Worm (Caenorhabditis elegans) whole organism, mixed stage, embryonic: Measurements from ENCODE around the gene nstp-10.

Experiments used
- ceh-43 ChIP-seq: fragments of 200-800 bp; sonication (Bioruptor generic); optimal IDR thresholded peaks from 2 replicates; lab custom pipeline; 2018; ENCODE audit warnings: mild to moderate bottlenecking, missing genetic modification characterization, moderate library complexity, missing compliant biosample characterization
- ces-1 ChIP-seq: fragments of 150-350 bp; optimal IDR thresholded peaks from 2 replicates; lab custom pipeline; 2014; ENCODE audit warnings: missing biosample characterization, missing genetic modification reagents, missing genetic modification characterization
- lin-32 ChIP-seq: fragments of 200-800 bp; sonication (Bioruptor generic); optimal IDR thresholded peaks from 2 replicates; lab custom pipeline; 2018; ENCODE audit warnings: mild to moderate bottlenecking, missing genetic modification characterization, missing compliant biosample characterization
- lsy-2 ChIP-seq: fragments of 150-350 bp; optimal IDR thresholded peaks from 2 replicates; lab custom pipeline; 2014; ENCODE audit warnings: missing biosample characterization, missing genetic modification characterization
- nhr-237 ChIP-seq: fragments of 150-350 bp; optimal IDR thresholded peaks from 2 replicates; lab custom pipeline; 2014; ENCODE audit warnings: missing biosample characterization, missing genetic modification characterization
- nhr-28 ChIP-seq: fragments of 150-350 bp; optimal IDR thresholded peaks from 2 replicates; lab custom pipeline; 2014; ENCODE audit warnings: missing biosample characterization, missing genetic modification characterization
- nhr-76 ChIP-seq: sonication (generic microtip); optimal IDR thresholded peaks from 2 replicates; lab custom pipeline; 2017; ENCODE audit warnings: missing biosample characterization, missing genetic modification characterization
- snpc-4 ChIP-seq: fragments of 150-350 bp; optimal IDR thresholded peaks from 2 replicates; lab custom pipeline; 2014; ENCODE audit warnings: missing biosample characterization, missing genetic modification characterization
- unc-62 ChIP-seq: fragments of 150-350 bp; optimal IDR thresholded peaks from 2 replicates; lab custom pipeline; 2014; ENCODE audit warnings: missing biosample characterization, missing genetic modification reagents, missing genetic modification characterization
- zip-8 ChIP-seq: fragments of 150-350 bp; optimal IDR thresholded peaks from 2 replicates; lab custom pipeline; 2014; ENCODE audit warnings: missing biosample characterization, missing genetic modification characterization
- ztf-11 ChIP-seq: fragments of 150-350 bp; optimal IDR thresholded peaks from 2 replicates; lab custom pipeline; 2014; ENCODE audit warnings: missing biosample characterization, missing genetic modification characterization

DNA sequence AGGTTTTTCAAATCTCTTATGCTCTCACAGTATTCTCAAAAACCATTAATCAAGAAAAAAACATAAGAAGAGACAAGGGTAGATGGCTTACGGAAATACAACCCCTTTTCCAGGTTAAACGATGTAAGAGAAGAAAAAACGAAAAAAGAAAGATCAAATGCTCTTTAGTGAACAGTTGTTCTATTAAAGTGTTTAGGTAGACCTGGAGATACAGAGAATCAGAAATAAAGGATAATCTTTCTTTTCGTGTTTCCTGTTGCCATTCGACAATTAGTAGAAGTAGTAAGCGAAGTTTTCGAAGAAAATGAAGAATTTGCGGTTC lies 33.6 kb upstream of the nstp-10 start, which contains the start of gene K09G1.1:
- TF ChIP-seq nhr-28 = no peak
- no peak for TF ChIP-seq snpc-4 (tag; lab: Kevin White, UChicago)
- TF ChIP-seq ztf-11 (tag; lab: Kevin White, UChicago) = no peak
- TF ChIP-seq unc-62 = no peak
- TF ChIP-seq ces-1 (GFP tag; lab: Kevin White, UChicago) = no peak
- no peak for TF ChIP-seq lsy-2
- TF ChIP-seq zip-8 (tag; lab: Kevin White, UChicago) = no peak
- TF ChIP-seq ceh-43 = no peak
- TF ChIP-seq nhr-237 (tag; lab: Kevin White, UChicago) = no peak
- no peak for TF ChIP-seq lin-32 (GFP tag; lab: Kevin White, UChicago)
- no peak for TF ChIP-seq nhr-76
